Fruit fly (Drosophila melanogaster) whole organism, embryonic: ENCODE measurements around the gene Hou.

ENCODE experiments used
- Blimp-1 ChIP-seq: fragments of 200-800 bp; sonication (Bioruptor generic); optimal IDR thresholded peaks from 3 replicates; lab custom pipeline; 2018; ENCODE audit warnings: missing biosample characterization, missing genetic modification characterization, mild to moderate bottlenecking, moderate library complexity, missing genetic modification reagents
- CG10366 ChIP-seq: fragments of 200-800 bp; sonication (Bioruptor generic); IDR thresholded peaks from 2 replicates; pipeline ENCODE4 v1.3.6; 2022; ENCODE audit warnings: missing biosample characterization, missing genetic modification characterization
- CG10979 ChIP-seq: fragments of 200-800 bp; sonication (Bioruptor generic); optimal IDR thresholded peaks from 2 replicates; lab custom pipeline; 2018; ENCODE audit warnings: missing biosample characterization, mild to moderate bottlenecking, missing genetic modification characterization, moderate library complexity
- CG11504 ChIP-seq: fragments of 200-800 bp; sonication (Bioruptor generic); optimal IDR thresholded peaks from 3 replicates; lab custom pipeline; 2019; ENCODE audit warnings: missing biosample characterization, mild to moderate bottlenecking, missing genetic modification characterization, moderate library complexity
- CG13424 ChIP-seq: fragments of 200-800 bp; sonication (Bioruptor generic); optimal IDR thresholded peaks from 2 replicates; lab custom pipeline; 2019; ENCODE audit warnings: missing biosample characterization, mild to moderate bottlenecking, missing genetic modification characterization, moderate library complexity
- CG13775 ChIP-seq: fragments of 200-800 bp; sonication (Bioruptor generic); optimal IDR thresholded peaks from 3 replicates; lab custom pipeline; 2017; ENCODE audit warnings: missing biosample characterization, mild to moderate bottlenecking, missing genetic modification characterization
- CG15269 ChIP-seq: fragments of 200-800 bp; sonication (Bioruptor generic); optimal IDR thresholded peaks from 2 replicates; lab custom pipeline; 2018; ENCODE audit warnings: missing biosample characterization, mild to moderate bottlenecking, missing genetic modification characterization, moderate library complexity
- CG16863 ChIP-seq: fragments of 200-800 bp; sonication (Bioruptor generic); optimal IDR thresholded peaks from 3 replicates; lab custom pipeline; 2016; ENCODE audit warnings: missing biosample characterization, missing genetic modification characterization
- CG17361 ChIP-seq: fragments of 200-800 bp; sonication (Bioruptor generic); IDR thresholded peaks from 3 replicates; pipeline ENCODE4 v1.3.6; 2022; ENCODE audit warnings: missing biosample characterization, missing genetic modification characterization
- CG17385 ChIP-seq: fragments of 200-800 bp; sonication (Bioruptor generic); optimal IDR thresholded peaks from 3 replicates; lab custom pipeline; 2018; ENCODE audit warnings: missing biosample characterization, mild to moderate bottlenecking, missing genetic modification characterization
- CG18262 ChIP-seq: fragments of 200-800 bp; optimal IDR thresholded peaks from 3 replicates; lab custom pipeline; 2019; ENCODE audit warnings: missing biosample characterization, mild to moderate bottlenecking, missing genetic modification characterization, moderate library complexity
- CG2712 ChIP-seq: fragments of 200-800 bp; optimal IDR thresholded peaks from 3 replicates; lab custom pipeline; 2019; ENCODE audit warnings: missing biosample characterization, mild to moderate bottlenecking, missing genetic modification characterization, moderate library complexity
- CG30020 ChIP-seq: fragments of 200-800 bp; optimal IDR thresholded peaks from 2 replicates; lab custom pipeline; 2019; ENCODE audit warnings: missing biosample characterization, mild to moderate bottlenecking, missing genetic modification characterization, moderate library complexity
- CG3281 ChIP-seq: fragments of 200-800 bp; sonication (Bioruptor generic); optimal IDR thresholded peaks from 3 replicates; lab custom pipeline; 2017; ENCODE audit warnings: missing biosample characterization, mild to moderate bottlenecking, missing genetic modification characterization
- CG34224 ChIP-seq: fragments of 200-800 bp; sonication (Bioruptor generic); IDR thresholded peaks from 3 replicates; pipeline ENCODE4 v1.3.6; 2022; ENCODE audit warnings: missing biosample characterization, missing genetic modification characterization; ENCODE audit not compliant: partially characterized antibody
- CG34376 ChIP-seq: fragments of 200-800 bp; sonication (Bioruptor generic); optimal IDR thresholded peaks from 2 replicates; lab custom pipeline; 2018; ENCODE audit warnings: missing biosample characterization, mild to moderate bottlenecking, missing genetic modification characterization
- CG3838 ChIP-seq: fragments of 200-800 bp; sonication (Bioruptor generic); optimal IDR thresholded peaks from 3 replicates; lab custom pipeline; 2016; ENCODE audit warnings: missing biosample characterization, missing genetic modification characterization
- CG4360 ChIP-seq: fragments of 200-800 bp; sonication (Bioruptor generic); IDR thresholded peaks from 2 replicates; pipeline ENCODE4 v1.3.6; 2022; ENCODE audit warnings: missing biosample characterization, missing genetic modification characterization
- CG4617 ChIP-seq: fragments of 200-800 bp; sonication (Bioruptor generic); optimal IDR thresholded peaks from 3 replicates; lab custom pipeline; 2016; ENCODE audit warnings: missing biosample characterization, missing genetic modification characterization, borderline replicate concordance
- CG5180 ChIP-seq: fragments of 200-800 bp; sonication (Bioruptor generic); optimal IDR thresholded peaks from 3 replicates; lab custom pipeline; 2017; ENCODE audit warnings: missing biosample characterization, missing genetic modification characterization, mild to moderate bottlenecking, moderate library complexity, missing genetic modification reagents
- CG7357 ChIP-seq: fragments of 200-800 bp; sonication (Bioruptor generic); IDR thresholded peaks from 3 replicates; pipeline ENCODE4 v1.3.6; 2022; ENCODE audit warnings: missing biosample characterization, missing genetic modification characterization
- CG7556 ChIP-seq: fragments of 200-800 bp; sonication (Bioruptor generic); optimal IDR thresholded peaks from 2 replicates; lab custom pipeline; 2017; ENCODE audit warnings: missing biosample characterization, mild to moderate bottlenecking, missing genetic modification characterization
- CG8281 ChIP-seq: fragments of 200-800 bp; sonication (Bioruptor generic); optimal IDR thresholded peaks from 2 replicates; lab custom pipeline; 2018; ENCODE audit warnings: missing biosample characterization, mild to moderate bottlenecking, missing genetic modification characterization, moderate library complexity
- CG9932 ChIP-seq: fragments of 200-800 bp; sonication (Bioruptor generic); IDR thresholded peaks from 2 replicates; pipeline ENCODE4 v1.3.6; 2022; ENCODE audit warnings: missing biosample characterization, missing genetic modification characterization
- CoRest ChIP-seq: fragments of 200-800 bp; sonication (Bioruptor generic); optimal IDR thresholded peaks from 3 replicates; lab custom pipeline; 2018; ENCODE audit warnings: missing biosample characterization, mild to moderate bottlenecking, missing genetic modification characterization, moderate library complexity
- Deaf1 ChIP-seq: fragments of 200-800 bp; optimal IDR thresholded peaks from 3 replicates; lab custom pipeline; 2019; ENCODE audit warnings: missing biosample characterization, mild to moderate bottlenecking, missing genetic modification characterization, moderate library complexity
- Dp ChIP-seq: fragments of 200-800 bp; sonication (Bioruptor generic); optimal IDR thresholded peaks from 2 replicates; lab custom pipeline; 2018; ENCODE audit warnings: missing biosample characterization, mild to moderate bottlenecking, missing genetic modification characterization, moderate library complexity
- Neu2 ChIP-seq: fragments of 200-800 bp; sonication (Bioruptor generic); optimal IDR thresholded peaks from 3 replicates; lab custom pipeline; 2016; ENCODE audit warnings: missing biosample characterization, missing genetic modification characterization, borderline replicate concordance
- NfI ChIP-seq: fragments of 200-800 bp; sonication (Bioruptor generic); optimal IDR thresholded peaks from 3 replicates; lab custom pipeline; 2018; ENCODE audit warnings: missing biosample characterization, mild to moderate bottlenecking, missing genetic modification characterization, moderate library complexity
- Oli ChIP-seq: fragments of 200-800 bp; sonication (Bioruptor generic); optimal IDR thresholded peaks from 2 replicates; lab custom pipeline; 2018; ENCODE audit warnings: missing biosample characterization, mild to moderate bottlenecking, missing genetic modification characterization, moderate library complexity
- Trl ChIP-seq, 3 experiments: fragments of >200 bp in 2 of 3; fragments of 200-800 bp in 1 of 3; sonication (Bioruptor generic) in 1 of 3; optimal IDR thresholded peaks; 2 replicates in 1 of 3; 3 replicates in 2 of 3; lab custom pipeline; 2016 to 2017; ENCODE audit warnings: missing biosample characterization in 1 of 3, missing genetic modification characterization in 1 of 3
- amos ChIP-seq: fragments of 200-800 bp; sonication (Bioruptor generic); IDR thresholded peaks from 2 replicates; pipeline ENCODE4 v1.3.6; 2022; ENCODE audit warnings: missing biosample characterization, missing genetic modification characterization; ENCODE audit not compliant: partially characterized antibody
- chinmo ChIP-seq: fragments of 200-800 bp; sonication (Bioruptor generic); IDR thresholded peaks from 4 replicates; pipeline ENCODE4 v1.3.6; 2022; ENCODE audit warnings: missing biosample characterization, missing genetic modification characterization; ENCODE audit not compliant: partially characterized antibody
- dmrt11E ChIP-seq: fragments of 200-800 bp; sonication (Bioruptor generic); optimal IDR thresholded peaks from 3 replicates; lab custom pipeline; 2018; ENCODE audit warnings: missing biosample characterization, mild to moderate bottlenecking, missing genetic modification characterization, moderate library complexity
- dmrt99B ChIP-seq: fragments of 200-800 bp; sonication (Bioruptor generic); optimal IDR thresholded peaks from 2 replicates; lab custom pipeline; 2018; ENCODE audit warnings: missing biosample characterization, mild to moderate bottlenecking, missing genetic modification characterization, moderate library complexity
- ind ChIP-seq: fragments of 200-800 bp; sonication (Bioruptor generic); optimal IDR thresholded peaks from 3 replicates; lab custom pipeline; 2016; ENCODE audit warnings: missing biosample characterization, missing genetic modification characterization
- kni ChIP-seq: fragments of 200-800 bp; sonication (Bioruptor generic); optimal IDR thresholded peaks from 3 replicates; lab custom pipeline; 2017; ENCODE audit warnings: mild to moderate bottlenecking, missing biosample characterization, missing genetic modification reagents, missing genetic modification characterization
- mld ChIP-seq: fragments of 200-800 bp; sonication (Bioruptor generic); IDR thresholded peaks from 3 replicates; pipeline ENCODE4 v1.3.6; 2022; ENCODE audit warnings: missing biosample characterization, missing genetic modification characterization; ENCODE audit not compliant: partially characterized antibody
- nmo ChIP-seq: fragments of 200-800 bp; sonication (Bioruptor generic); optimal IDR thresholded peaks from 2 replicates; lab custom pipeline; 2018; ENCODE audit warnings: missing biosample characterization, mild to moderate bottlenecking, missing genetic modification characterization, moderate library complexity
- row ChIP-seq: fragments of 200-800 bp; sonication (Bioruptor generic); IDR thresholded peaks from 3 replicates; pipeline ENCODE4 v1.3.6; 2022; ENCODE audit warnings: missing biosample characterization, missing genetic modification characterization
- sens ChIP-seq: fragments of 200-800 bp; sonication (Bioruptor generic); peaks from one replicate; lab custom pipeline; 2016; ENCODE audit warnings: missing biosample characterization, missing genetic modification characterization
- sob ChIP-seq: fragments of 200-800 bp; sonication (Bioruptor generic); IDR thresholded peaks from 2 replicates; pipeline ENCODE4 v1.3.6; 2022; ENCODE audit warnings: missing biosample characterization, missing genetic modification characterization
- sug ChIP-seq: fragments of 200-800 bp; optimal IDR thresholded peaks from 2 replicates; lab custom pipeline; 2019; ENCODE audit warnings: missing biosample characterization, mild to moderate bottlenecking, missing genetic modification characterization, moderate library complexity
- trem ChIP-seq: fragments of 200-800 bp; optimal IDR thresholded peaks from 3 replicates; lab custom pipeline; 2019; ENCODE audit warnings: missing biosample characterization, mild to moderate bottlenecking, missing genetic modification characterization, moderate library complexity
- unpg ChIP-seq: fragments of 200-800 bp; sonication (Bioruptor generic); optimal IDR thresholded peaks from 3 replicates; lab custom pipeline; 2018; ENCODE audit warnings: missing biosample characterization, mild to moderate bottlenecking, missing genetic modification characterization, moderate library complexity
- vvl ChIP-seq: fragments of 200-800 bp; sonication (Bioruptor generic); IDR thresholded peaks from 2 replicates; pipeline ENCODE4 v1.3.6; 2022; ENCODE audit warnings: missing biosample characterization, missing genetic modification characterization
- z ChIP-seq: fragments of 200-800 bp; sonication (Bioruptor generic); IDR thresholded peaks from 3 replicates; pipeline ENCODE4 v1.3.6; 2022; ENCODE audit warnings: missing biosample characterization, missing genetic modification characterization

The Hou gene

DNA sequence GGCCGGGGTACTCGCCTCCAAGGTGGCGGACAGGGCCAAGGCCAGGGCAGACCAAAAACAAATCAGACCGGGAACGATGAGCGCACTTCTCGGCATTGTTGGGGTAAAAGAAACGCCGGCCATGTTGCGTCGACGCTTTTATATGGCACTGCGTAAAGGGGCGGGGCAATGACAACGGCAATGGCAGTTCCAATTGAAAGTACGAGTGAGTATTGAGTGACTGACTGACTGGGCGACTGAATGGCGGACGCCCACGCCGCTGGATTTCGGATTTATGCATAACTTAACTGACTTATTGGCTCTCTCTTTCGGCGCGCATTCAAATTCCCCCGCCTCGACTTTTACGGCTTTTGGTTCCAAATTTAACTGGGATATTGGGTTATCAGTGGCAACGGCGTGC, 11.8 kb upstream of the Hou start, which contains the start of gene CG6696:
Gene CG6696, minus strand, starts transcription at position 101 of the 400 bp plus-strand sequence.
- TF ChIP-seq vvl, result peak; percentile 17; the same call in 1 of the 2 replicates
- TF ChIP-seq z (GFP tag; lab: Robert Waterston, UW), result peak; percentile 41; the same call in 1 of the 3 replicates
- peak; percentile 14 for TF ChIP-seq kni
- no peak for TF ChIP-seq dmrt99B (tag; lab: Kevin White, UChicago)
- no peak for TF ChIP-seq row (GFP tag; lab: Robert Waterston, UW)
- no peak for TF ChIP-seq CG4360
- peak; percentile 20 for TF ChIP-seq Blimp-1 (GFP tag; lab: Kevin White, UChicago)
- TF ChIP-seq NfI (GFP tag; lab: Kevin White, UChicago), result no peak
- no peak for TF ChIP-seq mld
- TF ChIP-seq CG8281, result peak; percentile 77
- TF ChIP-seq, all 482 proteins: peak for 5

DNA sequence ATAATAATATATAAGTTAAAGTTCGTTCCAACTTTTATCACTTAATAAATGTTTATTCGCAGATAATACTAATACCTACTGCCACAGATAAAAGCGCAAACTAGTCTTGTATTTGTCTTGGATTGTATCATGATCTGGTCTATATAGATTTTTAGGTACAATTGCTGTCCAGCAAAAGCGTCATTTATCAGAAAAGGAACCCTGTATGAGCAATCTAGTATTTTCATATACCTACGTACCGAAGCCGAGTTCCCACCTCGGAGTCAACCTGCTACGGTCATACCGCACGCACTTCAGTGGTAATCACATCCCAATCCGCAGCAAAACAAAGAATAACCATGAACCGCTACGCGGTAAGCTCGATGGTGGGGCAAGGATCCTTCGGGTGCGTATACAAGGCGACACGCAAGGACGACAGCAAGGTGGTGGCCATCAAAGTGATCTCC, 7.3 kb upstream of the Hou start, which contains the start of gene fu:
Gene fu, plus strand, starts transcription at position 254 of the 446 bp plus-strand sequence.
- no peak for TF ChIP-seq Trl (optimal IDR thresholded peaks at IDR 0.05; lab: Kevin White, UChicago)
- no peak for TF ChIP-seq Trl (GFP tag; optimal IDR thresholded peaks at IDR 0.05; lab: Kevin White, UChicago)
- TF ChIP-seq CG13775 (GFP tag; lab: Kevin White, UChicago), result peak; percentile 30
- no peak; the same call in 1 of the 2 replicates for TF ChIP-seq amos
- peak; percentile 60 for TF ChIP-seq sens (GFP tag; lab: Kevin White, UChicago)
- 0 out of 4 replicates have a peak, but pooled peaks have one; percentile 51 for TF ChIP-seq chinmo (GFP tag; lab: Robert Waterston, UW)
- TF ChIP-seq CG10366 (GFP tag; lab: Robert Waterston, UW), result peak; percentile 92
- peak; percentile 1 for TF ChIP-seq CG10979 (tag; lab: Kevin White, UChicago)
- TF ChIP-seq Neu2 (GFP tag; lab: Kevin White, UChicago), result peak; percentile 99
- TF ChIP-seq CG17361 (GFP tag; lab: Robert Waterston, UW), result peak; percentile 65; the same call in 2 of the 3 replicates
- peak; percentile 51 for TF ChIP-seq CoRest (tag; lab: Kevin White, UChicago)
- peak; percentile 27 for TF ChIP-seq unpg (GFP tag; lab: Kevin White, UChicago)
- TF ChIP-seq CG18262 (tag; lab: Kevin White, UChicago), result peak; percentile 11
- peak; percentile 28 for TF ChIP-seq CG15269
- peak; percentile 34 for TF ChIP-seq CG3281
- peak; percentile 27 for TF ChIP-seq CG7556 (GFP tag; lab: Kevin White, UChicago)
- TF ChIP-seq CG13424, result peak; percentile 47
- no peak for TF ChIP-seq CG34224 (GFP tag; lab: Robert Waterston, UW)
- TF ChIP-seq Dp (GFP tag; lab: Kevin White, UChicago), result no peak
- TF ChIP-seq CG11504 (tag; lab: Kevin White, UChicago), result peak; percentile 50
- TF ChIP-seq CG16863 (GFP tag; lab: Kevin White, UChicago), result no peak
- peak; percentile 80 for TF ChIP-seq row (GFP tag; lab: Robert Waterston, UW)
- TF ChIP-seq sug, result peak; percentile 29
- TF ChIP-seq sob (GFP tag; lab: Robert Waterston, UW), result no peak
- peak; percentile 4 for TF ChIP-seq Oli (tag; lab: Kevin White, UChicago)
- no peak for TF ChIP-seq CG3838 (GFP tag; lab: Kevin White, UChicago)
- TF ChIP-seq CG5180 (GFP tag; lab: Kevin White, UChicago), result peak; percentile 14
- no peak for TF ChIP-seq CG7357 (GFP tag; lab: Robert Waterston, UW)
- TF ChIP-seq ind (GFP tag; lab: Kevin White, UChicago), result peak; percentile 13
- TF ChIP-seq CG2712, result peak; percentile 52
- peak; percentile 7 for TF ChIP-seq dmrt11E (tag; lab: Kevin White, UChicago)
- TF ChIP-seq CG17385 (GFP tag; lab: Kevin White, UChicago), result peak; percentile 28
- no peak for TF ChIP-seq CG34376 (GFP tag; lab: Kevin White, UChicago)
- TF ChIP-seq Deaf1 (tag; lab: Kevin White, UChicago), result peak; percentile 10
- TF ChIP-seq trem (tag; lab: Kevin White, UChicago), result peak; percentile 25
- TF ChIP-seq CG30020, result peak; percentile 0
- peak; percentile 13 for TF ChIP-seq nmo (GFP tag; lab: Kevin White, UChicago)
- TF ChIP-seq NfI (GFP tag; lab: Kevin White, UChicago), result peak; percentile 43
- TF ChIP-seq CG4617 (GFP tag; lab: Kevin White, UChicago), result peak; percentile 7
- peak; percentile 38; the same call in 1 of the 2 replicates for TF ChIP-seq CG9932
